In the genomic region with DNA sequence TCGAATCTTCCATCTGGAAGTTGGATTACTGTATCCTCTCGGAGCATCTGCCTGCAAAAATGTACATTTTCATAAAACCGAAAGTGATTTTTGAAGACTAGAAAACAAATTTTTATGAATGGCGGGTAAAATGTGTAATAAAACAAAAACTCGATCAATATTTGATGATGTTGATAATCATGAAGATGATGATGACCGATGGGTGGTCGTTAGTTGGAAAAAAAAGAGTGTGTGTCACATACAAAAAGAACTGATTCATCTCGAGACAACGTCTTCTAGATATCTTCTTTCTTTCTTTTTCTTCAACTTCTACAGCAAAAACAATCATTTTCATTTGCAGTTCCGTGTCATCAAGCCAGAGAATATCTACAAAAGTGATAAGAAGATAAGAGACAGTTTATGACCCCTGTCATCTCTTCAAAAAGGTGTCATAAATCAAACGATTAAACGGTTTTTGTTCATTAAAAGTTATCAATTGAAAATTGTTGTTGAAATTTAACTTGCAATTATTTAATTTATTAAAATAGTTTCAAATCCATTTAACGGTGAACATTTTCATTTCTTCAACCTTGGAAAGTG, we compare ENCODE assay signal across 5 worm cellular contexts.
TF ChIP-seq lines count a peak whose summit lies in the region.

Gene bcc-1 (minus strand): TSS at position 51 of the 579 bp plus-strand sequence.

TF ChIP-seq in whole organism, L1 larva, 84 proteins besides CTCF, POLR2A, EP300 and RAD21 (continues in another document):
- TF ChIP-seq nhr-84 (tag; optimal IDR thresholded peaks at IDR 0.05; lab: Kevin White, UChicago) (no peak), sox-4 (tag; optimal IDR thresholded peaks at IDR 0.05; lab: Kevin White, UChicago) (no peak), nhr-90 (tag; optimal IDR thresholded peaks at IDR 0.05; lab: Kevin White, UChicago; ENCODE audit: poor library complexity) (peak; percentile 12), lsy-2 (tag; optimal IDR thresholded peaks at IDR 0.05; lab: Kevin White, UChicago) (peak in 1 of 2 experiments; percentile 37), nhr-237 (tag; optimal IDR thresholded peaks at IDR 0.05; lab: Kevin White, UChicago) (no peak), lin-13 (GFP tag; optimal IDR thresholded peaks at IDR 0.05; lab: Kevin White, UChicago) (no peak), hlh-4 (tag; optimal IDR thresholded peaks at IDR 0.05; lab: Kevin White, UChicago) (no peak), skn-1 (tag; optimal IDR thresholded peaks at IDR 0.05; lab: Kevin White, UChicago) (no peak), snpc-4 (tag; optimal IDR thresholded peaks at IDR 0.05; lab: Kevin White, UChicago) (no peak), ama-1 (optimal IDR thresholded peaks at IDR 0.05; lab: Kevin White, UChicago) (no peak), unc-98 (GFP tag; IDR thresholded peaks at IDR 0.05; lab: Robert Waterston, UW) (no peak), nhr-47 (tag; optimal IDR thresholded peaks at IDR 0.05; lab: Kevin White, UChicago) (no peak), Y116A8C.19 (tag; optimal IDR thresholded peaks at IDR 0.05; lab: Kevin White, UChicago; ENCODE audit: borderline replicate concordance) (no peak), isw-1 (GFP tag; IDR thresholded peaks at IDR 0.05; lab: Robert Waterston, UW) (no peak), ztf-4 (tag; optimal IDR thresholded peaks at IDR 0.05; lab: Kevin White, UChicago) (no peak), C34B4.2 (tag; optimal IDR thresholded peaks at IDR 0.05; lab: Kevin White, UChicago) (no peak), rnt-1 (tag; optimal IDR thresholded peaks at IDR 0.05; lab: Kevin White, UChicago) (no peak)

TF ChIP-seq in whole organism, L2 larva, 48 proteins besides CTCF, POLR2A, EP300 and RAD21:
- TF ChIP-seq mab-5 (tag; optimal IDR thresholded peaks at IDR 0.05; lab: Kevin White, UChicago) (peak; percentile 60), sma-3 (GFP tag; optimal IDR thresholded peaks at IDR 0.05; lab: Kevin White, UChicago) (peak; percentile 45), nhr-25 (tag; optimal IDR thresholded peaks at IDR 0.05; lab: Kevin White, UChicago) (peak; percentile 57), blmp-1 (tag; optimal IDR thresholded peaks at IDR 0.05; lab: Kevin White, UChicago; ENCODE audit: insufficient read depth) (peak; percentile 7), sma-9 (GFP tag; optimal IDR thresholded peaks at IDR 0.05; lab: Kevin White, UChicago) (peak; percentile 42), sma-9 (tag; optimal IDR thresholded peaks at IDR 0.05; lab: Kevin White, UChicago) (no peak), nhr-11 (tag; optimal IDR thresholded peaks at IDR 0.05; lab: Kevin White, UChicago) (no peak), nhr-12 (tag; optimal IDR thresholded peaks at IDR 0.05; lab: Kevin White, UChicago) (no peak), fos-1 (tag; optimal IDR thresholded peaks at IDR 0.05; lab: Kevin White, UChicago) (peak; percentile 62), skn-1 (tag; optimal IDR thresholded peaks at IDR 0.05; lab: Kevin White, UChicago) (no peak), nhr-21 (tag; optimal IDR thresholded peaks at IDR 0.05; lab: Kevin White, UChicago) (peak; percentile 18), gmeb-1 (tag; optimal IDR thresholded peaks at IDR 0.05; lab: Kevin White, UChicago) (peak; percentile 23)

TF ChIP-seq in whole organism, L3 larva, 47 proteins besides CTCF, POLR2A, EP300 and RAD21 (continues in another document):
- TF ChIP-seq nhr-77 (tag; optimal IDR thresholded peaks at IDR 0.05; lab: Kevin White, UChicago) (no peak), nhr-28 (tag; optimal IDR thresholded peaks at IDR 0.05; lab: Kevin White, UChicago) (no peak), unc-62 (GFP tag; optimal IDR thresholded peaks at IDR 0.05; lab: Kevin White, UChicago) (peak; percentile 69), zag-1 (tag; optimal IDR thresholded peaks at IDR 0.05; lab: Kevin White, UChicago) (no peak), nfya-1 (tag; optimal IDR thresholded peaks at IDR 0.05; lab: Kevin White, UChicago; ENCODE audit: insufficient read depth) (no peak), fkh-10 (GFP tag; optimal IDR thresholded peaks at IDR 0.05; lab: Kevin White, UChicago) (no peak), mdl-1 (tag; optimal IDR thresholded peaks at IDR 0.05; lab: Kevin White, UChicago) (no peak), elt-2 (tag; optimal IDR thresholded peaks at IDR 0.05; lab: Kevin White, UChicago) (no peak), skn-1 (tag; optimal IDR thresholded peaks at IDR 0.05; lab: Kevin White, UChicago) (no peak), elt-3 (tag; optimal IDR thresholded peaks at IDR 0.05; lab: Kevin White, UChicago) (peak in 1 of 3 experiments; percentile 57), nhr-76 (tag; optimal IDR thresholded peaks at IDR 0.05; lab: Kevin White, UChicago) (no peak), fkh-2 (tag; optimal IDR thresholded peaks at IDR 0.05; lab: Kevin White, UChicago) (no peak), tbx-2 (tag; optimal IDR thresholded peaks at IDR 0.05; lab: Kevin White, UChicago) (no peak), fos-1 (tag; optimal IDR thresholded peaks at IDR 0.05; lab: Kevin White, UChicago) (no peak), sea-2 (GFP tag; optimal IDR thresholded peaks at IDR 0.05; lab: Kevin White, UChicago) (no peak), nhr-23 (tag; optimal IDR thresholded peaks at IDR 0.05; lab: Kevin White, UChicago) (peak; percentile 88), nhr-11 (tag; optimal IDR thresholded peaks at IDR 0.05; lab: Kevin White, UChicago) (no peak), nhr-12 (tag; optimal IDR thresholded peaks at IDR 0.05; lab: Kevin White, UChicago) (no peak), aly-2 (tag; optimal IDR thresholded peaks at IDR 0.05; lab: Kevin White, UChicago) (no peak), nhr-67 (tag; optimal IDR thresholded peaks at IDR 0.05; lab: Kevin White, UChicago) (no peak)

TF ChIP-seq in whole organism, L4 larva, 104 proteins besides CTCF, POLR2A, EP300 and RAD21 (continues in another document):
- TF ChIP-seq cey-2 (tag; optimal IDR thresholded peaks at IDR 0.05; lab: Kevin White, UChicago; ENCODE audit: borderline replicate concordance, insufficient read depth) (peak; percentile 42), ztf-11 (tag; optimal IDR thresholded peaks at IDR 0.05; lab: Kevin White, UChicago) (no peak), nhr-28 (tag; optimal IDR thresholded peaks at IDR 0.05; lab: Kevin White, UChicago) (peak; percentile 62), aha-1 (tag; lab: Kevin White, UChicago) (peak; percentile 65), nhr-111 (GFP tag; optimal IDR thresholded peaks at IDR 0.05; lab: Kevin White, UChicago) (no peak), snpc-4 (tag; optimal IDR thresholded peaks at IDR 0.05; lab: Kevin White, UChicago) (no peak), hif-1 (tag; optimal IDR thresholded peaks at IDR 0.05; lab: Kevin White, UChicago) (no peak), tra-1 (GFP tag; IDR thresholded peaks at IDR 0.05; lab: Robert Waterston, UW) (0 out of 2 replicates have a peak, but pooled peaks have one; percentile 38), mxl-2 (GFP tag; conservative IDR thresholded peaks at IDR 0.05; lab: Robert Waterston, UW) (no peak), nhr-25 (tag; optimal IDR thresholded peaks at IDR 0.05; lab: Kevin White, UChicago; ENCODE audit: borderline replicate concordance, insufficient read depth) (peak; percentile 10), ceh-32 (tag; optimal IDR thresholded peaks at IDR 0.05; lab: Kevin White, UChicago; ENCODE audit: poor library complexity) (no peak), mdl-1 (tag; optimal IDR thresholded peaks at IDR 0.05; lab: Kevin White, UChicago) (peak in 1 of 2 experiments; percentile 53), ceh-20 (GFP tag; IDR thresholded peaks at IDR 0.05; lab: Robert Waterston, UW) (peak; percentile 78; the same call in 1 of the 2 replicates), dve-1 (tag; optimal IDR thresholded peaks at IDR 0.05; lab: Kevin White, UChicago; ENCODE audit: insufficient read depth) (peak; percentile 44), lsy-2 (tag; optimal IDR thresholded peaks at IDR 0.05; lab: Kevin White, UChicago) (peak in 1 of 2 experiments; percentile 41), hlh-11 (tag; optimal IDR thresholded peaks at IDR 0.05; lab: Kevin White, UChicago) (peak; percentile 55), daf-19 (GFP tag; conservative IDR thresholded peaks at IDR 0.05; lab: Robert Waterston, UW) (no peak), mxl-3 (GFP tag; optimal IDR thresholded peaks at IDR 0.05; lab: Kevin White, UChicago) (peak; percentile 27), nhr-77 (tag; optimal IDR thresholded peaks at IDR 0.05; lab: Kevin White, UChicago) (peak; percentile 23)

TF ChIP-seq in whole organism, young adult, 124 proteins besides CTCF, POLR2A, EP300 and RAD21:
- TF ChIP-seq ztf-26 (tag; optimal IDR thresholded peaks at IDR 0.05; lab: Kevin White, UChicago) (peak; percentile 5), K11D2.4 (GFP tag; IDR thresholded peaks at IDR 0.05; lab: Robert Waterston, UW) (no peak), tlf-1 (GFP tag; optimal IDR thresholded peaks at IDR 0.05; lab: Kevin White, UChicago) (no peak), F39B2.1 (GFP tag; IDR thresholded peaks at IDR 0.05; lab: Robert Waterston, UW) (no peak), snpc-4 (GFP tag; optimal IDR thresholded peaks at IDR 0.05; lab: Kevin White, UChicago) (no peak), snpc-4 (tag; optimal IDR thresholded peaks at IDR 0.05; lab: Kevin White, UChicago) (no peak), hmg-1.2 (GFP tag; IDR thresholded peaks at IDR 0.05; lab: Robert Waterston, UW) (no peak), pha-4 (tag; optimal IDR thresholded peaks at IDR 0.05; lab: Kevin White, UChicago) (no peak), somi-1 (GFP tag; optimal IDR thresholded peaks at IDR 0.05; lab: Kevin White, UChicago) (peak; percentile 49), ztf-22 (GFP tag; optimal IDR thresholded peaks at IDR 0.05; lab: Kevin White, UChicago) (no peak), C17E4.6 (GFP tag; IDR thresholded peaks at IDR 0.05; lab: Robert Waterston, UW) (no peak), bed-2 (GFP tag; IDR thresholded peaks at IDR 0.05; lab: Robert Waterston, UW) (no peak), B0261.1 (tag; optimal IDR thresholded peaks at IDR 0.05; lab: Kevin White, UChicago) (no peak), mcd-1 (GFP tag; IDR thresholded peaks at IDR 0.05; lab: Robert Waterston, UW) (no peak), madf-3 (GFP tag; IDR thresholded peaks at IDR 0.05; lab: Robert Waterston, UW) (no peak), hsf-1 (GFP tag; IDR thresholded peaks at IDR 0.05; lab: Robert Waterston, UW) (no peak)
TF ChIP-seq in whole organism, young adult: peak in this region for 2.
